Fruit fly (Drosophila melanogaster): ENCODE results near the gene NK7.1.

NK7.1 gene

dm6 chr3R:14292307-14292711, 80.4 kb downstream of the NK7.1 start:
- TF ChIP-seq CTCF (optimal IDR thresholded peaks at IDR 0.05) = no peak
- TF ChIP-seq CG8478 (optimal IDR thresholded peaks at IDR 0.05) = no peak

dm6 chr3R:14291431-14291830, 81.3 kb downstream of the NK7.1 start:
- TF ChIP-seq CG8478 (optimal IDR thresholded peaks at IDR 0.05) (no peak), CTCF (optimal IDR thresholded peaks at IDR 0.05) (no peak)

- TF ChIP-seq CTCF (optimal IDR thresholded peaks at IDR 0.05) = no peak
- TF ChIP-seq CG8478 (optimal IDR thresholded peaks at IDR 0.05) = no peak
Measured at dm6 chr3R:14289958-14290835, 82.6 kb downstream of the NK7.1 start.

- TF ChIP-seq CG8478 (optimal IDR thresholded peaks at IDR 0.05) (no peak), CTCF (optimal IDR thresholded peaks at IDR 0.05) (no peak)
Measured at dm6 chr3R:14288669-14289383, 83.9 kb downstream of the NK7.1 start, which contains the start of gene red. Gene red, plus strand, starts transcription at chr3R:14289071.

dm6 chr3R:14287980-14288379, 84.8 kb downstream of the NK7.1 start:
- no peak for TF ChIP-seq CTCF (optimal IDR thresholded peaks at IDR 0.05)
- no peak for TF ChIP-seq CG8478 (optimal IDR thresholded peaks at IDR 0.05)

dm6 chr3R:14286320-14287190, 86.2 kb downstream of the NK7.1 start, which contains the start of gene trx:
Gene trx, minus strand, starts transcription at chr3R:14286903.
- TF ChIP-seq CG8478 (optimal IDR thresholded peaks at IDR 0.05) (no peak), CTCF (optimal IDR thresholded peaks at IDR 0.05) (peak; percentile 61 to 63)

- TF ChIP-seq CTCF (optimal IDR thresholded peaks at IDR 0.05) (no peak), CG8478 (optimal IDR thresholded peaks at IDR 0.05) (no peak)
Measured at dm6 chr3R:14285059-14285953, 87.4 kb downstream of the NK7.1 start.

- TF ChIP-seq CTCF (optimal IDR thresholded peaks at IDR 0.05) = no peak
- TF ChIP-seq CG8478 (optimal IDR thresholded peaks at IDR 0.05) = no peak
Measured at dm6 chr3R:14284422-14284760, 88.4 kb downstream of the NK7.1 start.

- no peak for TF ChIP-seq CTCF (optimal IDR thresholded peaks at IDR 0.05)
- no peak for TF ChIP-seq CG8478 (optimal IDR thresholded peaks at IDR 0.05)
Measured at dm6 chr3R:14283754-14284421, 88.9 kb downstream of the NK7.1 start.

dm6 chr3R:14283042-14283626, 89.6 kb downstream of the NK7.1 start:
- TF ChIP-seq CG8478 (optimal IDR thresholded peaks at IDR 0.05) (no peak), CTCF (optimal IDR thresholded peaks at IDR 0.05) (no peak)

- TF ChIP-seq CTCF (optimal IDR thresholded peaks at IDR 0.05) = no peak
- no peak for TF ChIP-seq CG8478 (optimal IDR thresholded peaks at IDR 0.05)
Measured at dm6 chr3R:14282215-14283041, 90.3 kb downstream of the NK7.1 start.

- TF ChIP-seq CTCF (optimal IDR thresholded peaks at IDR 0.05) (no peak), CG8478 (optimal IDR thresholded peaks at IDR 0.05) (no peak)
Measured at dm6 chr3R:14280324-14280723, 92.4 kb downstream of the NK7.1 start.
